Fruit fly (Drosophila melanogaster) Kc167 (cell line): ENCODE data around the gene Rpt3.

ENCODE experiments used
- Myc ChIP-seq: fragments of >200 bp; optimal IDR thresholded peaks from 2 replicates; lab custom pipeline; 2017; ENCODE audit warnings: missing external identifiers
- Sin3A ChIP-seq: fragments of >200 bp; optimal IDR thresholded peaks from 2 replicates; lab custom pipeline; 2018; ENCODE audit warnings: missing external identifiers
- h ChIP-seq: fragments of >200 bp; optimal IDR thresholded peaks from 3 replicates; lab custom pipeline; 2018; ENCODE audit warnings: missing external identifiers
- insv ChIP-seq: fragments of >200 bp; optimal IDR thresholded peaks from 3 replicates; lab custom pipeline; 2018; ENCODE audit warnings: missing external identifiers
- psq ChIP-seq: fragments of >200 bp; optimal IDR thresholded peaks from 2 replicates; lab custom pipeline; 2017; ENCODE audit warnings: missing external identifiers
- ttk ChIP-seq: sonication (Bioruptor generic); optimal IDR thresholded peaks from 2 replicates; lab custom pipeline; 2017; ENCODE audit warnings: missing external identifiers

Rpt3 gene

DNA sequence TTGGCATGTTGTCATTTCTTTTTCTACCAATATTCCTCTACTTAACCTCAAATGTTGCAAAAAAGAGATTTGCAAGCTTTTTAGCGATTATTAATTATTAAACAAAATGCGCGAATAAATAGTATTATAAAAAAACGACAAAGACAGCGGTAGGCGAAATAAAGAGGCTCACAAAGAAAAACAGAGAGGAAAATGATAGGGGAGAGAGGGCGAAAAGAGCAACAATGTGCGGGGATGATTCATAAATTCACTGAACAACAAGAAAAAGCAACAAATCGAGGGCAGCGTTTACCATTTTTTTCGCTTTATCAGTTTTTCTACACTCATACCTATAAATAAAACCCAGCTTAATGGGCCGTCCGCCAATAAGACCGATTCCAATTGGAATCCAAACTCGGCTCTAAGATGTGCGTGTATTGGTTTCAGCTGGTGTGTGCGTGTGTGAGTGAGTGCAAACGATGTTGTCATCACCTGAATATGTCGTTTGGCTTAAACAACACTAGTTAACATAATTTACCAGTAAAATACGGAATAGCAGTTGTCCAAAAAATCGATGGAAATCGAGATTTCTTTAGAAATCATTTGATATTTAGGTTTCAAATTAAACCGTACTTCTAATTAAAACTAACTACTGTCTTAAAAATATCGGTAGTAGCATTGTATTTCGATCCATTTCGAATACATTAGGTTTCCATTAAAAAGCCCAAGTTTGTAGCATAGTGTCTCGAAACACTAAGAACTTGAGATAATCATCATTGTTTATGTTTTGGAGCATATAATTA, 31.1 kb downstream of the Rpt3 start:
- TF ChIP-seq psq (lab: Kevin White, UChicago) (no peak), ttk (lab: Kevin White, UChicago) (no peak), insv (lab: Kevin White, UChicago) (no peak), h (lab: Kevin White, UChicago) (no peak), Sin3A (lab: Kevin White, UChicago) (no peak), Myc (lab: Kevin White, UChicago) (no peak)

DNA sequence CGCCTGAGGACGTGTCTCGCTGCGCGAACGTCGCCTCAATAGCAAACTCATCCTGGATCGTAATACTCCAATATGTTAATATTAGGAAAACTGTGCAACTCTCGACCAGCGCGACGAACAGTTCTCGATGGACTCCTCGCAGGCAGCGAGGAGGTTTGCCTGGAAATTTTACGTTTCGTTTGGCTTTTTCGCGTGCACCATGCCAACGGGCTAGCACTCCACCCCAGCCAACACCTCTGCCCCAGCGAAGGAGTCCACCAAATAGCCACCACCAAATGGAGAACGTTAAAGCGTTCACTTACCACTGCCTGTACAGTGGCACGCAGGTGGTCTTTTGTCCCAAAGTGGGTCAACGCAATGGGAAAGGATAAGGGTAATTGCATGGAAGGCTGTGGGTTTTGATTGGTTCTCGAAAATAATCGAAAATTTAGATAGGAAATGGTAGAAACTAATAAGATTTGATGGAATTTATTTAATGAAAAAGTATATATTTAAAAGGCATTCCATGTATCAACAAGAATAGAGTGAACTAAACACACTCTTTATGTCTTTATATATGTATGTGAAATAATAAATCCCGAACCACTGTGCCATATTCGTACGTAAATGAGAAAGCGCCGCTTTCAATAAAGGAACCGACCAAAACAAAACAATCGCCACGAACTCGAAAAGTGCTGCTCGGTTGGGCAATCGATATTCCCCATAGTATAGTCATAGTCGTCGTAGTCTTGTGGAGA, 35.0 kb downstream of the Rpt3 start, which contains the start of gene CG32668:
Gene CG32668, minus strand, starts transcription at position 51 of the 737 bp plus-strand sequence.
- no peak for TF ChIP-seq insv (lab: Kevin White, UChicago)
- no peak for TF ChIP-seq h (lab: Kevin White, UChicago)
- TF ChIP-seq psq (lab: Kevin White, UChicago): no peak
- TF ChIP-seq Sin3A (lab: Kevin White, UChicago): no peak
- no peak for TF ChIP-seq ttk (lab: Kevin White, UChicago)
- TF ChIP-seq Myc (lab: Kevin White, UChicago): no peak

DNA sequence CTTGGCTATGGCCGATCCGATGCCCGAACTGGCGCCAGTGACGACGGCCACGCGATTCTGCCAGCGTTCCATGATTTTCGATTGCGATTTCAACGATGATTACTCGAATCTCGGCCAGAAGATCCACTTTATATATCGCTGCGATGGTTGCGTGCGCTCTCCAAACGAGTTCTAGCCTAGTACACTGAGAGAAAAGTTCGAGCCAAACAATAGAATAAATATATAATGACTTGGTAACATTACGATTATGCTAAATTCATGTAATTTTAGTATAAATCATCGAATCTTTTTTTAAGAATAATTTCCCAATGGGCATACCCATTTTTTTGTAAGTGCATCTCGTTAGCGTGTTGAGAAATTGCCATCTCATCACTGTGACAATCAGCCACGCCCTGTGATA, 44.1 kb downstream of the Rpt3 start, which contains the start of gene Antdh:
Gene Antdh, minus strand, starts transcription at position 101 of the 400 bp plus-strand sequence.
- no peak for TF ChIP-seq Myc (lab: Kevin White, UChicago)

DNA sequence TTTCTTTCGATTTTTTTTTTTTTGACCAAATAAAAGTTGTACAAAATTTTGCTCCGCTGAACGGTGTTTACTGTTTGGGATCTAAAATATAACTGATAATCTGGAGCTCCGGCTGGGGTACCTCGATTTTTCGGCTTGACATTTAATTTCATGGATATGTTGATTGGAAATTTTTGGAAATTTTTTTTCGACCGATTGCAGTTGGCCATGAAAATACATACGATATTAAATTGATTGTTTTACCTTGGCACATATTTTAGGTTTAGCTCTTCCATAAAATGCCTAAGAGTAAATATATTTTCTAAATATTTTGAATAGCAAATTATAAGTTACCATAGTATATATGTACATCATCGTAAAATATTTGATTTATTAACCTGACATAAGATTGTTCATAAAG, 45.7 kb downstream of the Rpt3 start, which contains the start of gene CG1394:
Gene CG1394, minus strand, starts transcription at position 101 of the 400 bp plus-strand sequence.
- TF ChIP-seq Myc (lab: Kevin White, UChicago): no peak
- TF ChIP-seq insv (lab: Kevin White, UChicago): no peak
- TF ChIP-seq Sin3A (lab: Kevin White, UChicago): no peak
- no peak for TF ChIP-seq h (lab: Kevin White, UChicago)
- TF ChIP-seq psq (lab: Kevin White, UChicago): no peak
- TF ChIP-seq ttk (lab: Kevin White, UChicago): no peak

DNA sequence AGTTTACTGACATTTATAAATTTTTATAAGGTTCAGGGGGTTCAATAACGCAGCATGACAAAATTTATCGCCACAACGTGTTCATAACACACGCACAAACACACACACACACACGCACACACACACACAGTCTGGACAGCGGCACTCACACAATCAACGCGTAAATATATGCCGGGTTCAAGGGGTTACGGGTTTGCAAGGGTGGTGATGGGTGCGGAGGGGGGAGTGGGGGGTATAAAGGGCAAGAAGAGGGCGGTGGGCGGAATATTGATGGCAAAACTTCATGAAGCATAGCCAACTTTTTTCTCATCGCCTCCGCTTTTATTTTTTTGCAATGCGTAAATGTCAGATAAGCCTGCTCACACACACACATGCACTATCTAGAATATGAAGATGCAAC, 51.2 kb downstream of the Rpt3 start:
- no peak for TF ChIP-seq Myc (lab: Kevin White, UChicago)
- no peak for TF ChIP-seq insv (lab: Kevin White, UChicago)
- no peak for TF ChIP-seq ttk (lab: Kevin White, UChicago)
- TF ChIP-seq psq (lab: Kevin White, UChicago): no peak
- TF ChIP-seq h (lab: Kevin White, UChicago): no peak
